Worm (Caenorhabditis elegans): ENCODE data around the gene nspb-3.

The nspb-3 gene

DNA sequence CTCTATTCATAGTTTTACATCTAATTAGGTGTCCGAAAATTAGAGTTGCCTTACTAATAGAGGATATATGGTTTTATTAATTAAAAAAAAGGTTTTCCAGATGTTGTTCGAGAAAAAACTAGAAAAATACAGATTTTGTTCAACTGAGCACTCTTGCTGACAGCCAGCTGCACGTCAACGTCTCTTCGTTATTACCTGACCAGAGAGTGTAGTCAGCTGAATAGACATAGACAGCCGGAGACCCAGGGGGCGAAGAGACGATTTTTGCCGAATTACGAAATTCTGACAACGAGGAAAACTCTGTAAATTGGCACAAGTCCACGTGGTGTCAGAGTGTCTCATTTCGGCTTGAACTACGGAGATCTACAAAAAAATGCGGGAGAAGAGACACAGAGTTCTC lies 23.8 kb upstream of the nspb-3 start (continued):
- TF ChIP-seq lsy-2 (tag; optimal IDR thresholded peaks at IDR 0.05): peak in 1 of 2 experiments; percentile 18
- no peak for TF ChIP-seq lin-11 (tag; optimal IDR thresholded peaks at IDR 0.05)
- TF ChIP-seq mab-5 (tag; optimal IDR thresholded peaks at IDR 0.05): no peak
- TF ChIP-seq sma-3 (GFP tag; optimal IDR thresholded peaks at IDR 0.05): no peak
- TF ChIP-seq Y55F3AM.14 (GFP tag; optimal IDR thresholded peaks at IDR 0.05): no peak
- TF ChIP-seq nhr-21 (tag; optimal IDR thresholded peaks at IDR 0.05): no peak
- TF ChIP-seq elt-3 (tag; optimal IDR thresholded peaks at IDR 0.05): no peak
- peak; percentile 22 for TF ChIP-seq fos-1 (tag; optimal IDR thresholded peaks at IDR 0.05)

DNA sequence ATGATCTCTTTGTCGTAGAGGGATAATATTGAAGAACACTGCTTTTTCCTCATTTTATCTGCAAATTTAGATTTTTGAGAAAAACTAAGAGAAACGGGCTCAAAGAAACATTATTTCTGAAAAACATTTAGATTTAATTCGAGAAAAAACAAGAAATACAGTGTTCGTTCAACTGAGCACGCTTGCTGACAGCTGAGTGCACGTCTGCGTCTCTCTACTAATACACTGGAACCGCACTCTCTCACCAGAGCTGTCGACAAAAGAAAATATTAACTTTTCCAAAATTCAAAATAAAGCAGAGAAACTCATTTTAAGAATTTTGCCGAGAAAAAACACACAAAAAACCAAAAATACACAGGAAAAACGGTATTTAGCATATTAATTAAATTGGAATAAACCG lies 18.5 kb upstream of the nspb-3 start, which contains the start of gene drh-1:
Gene drh-1, minus strand, starts transcription at position 58 of the 400 bp plus-strand sequence.
- no peak for TF ChIP-seq skn-1 (tag; optimal IDR thresholded peaks at IDR 0.05)
- TF ChIP-seq C34F6.9 (tag; optimal IDR thresholded peaks at IDR 0.05): peak; percentile 51
- TF ChIP-seq lsy-2 (tag; optimal IDR thresholded peaks at IDR 0.05): peak in 1 of 2 experiments; percentile 64
- TF ChIP-seq unc-62 (GFP tag; optimal IDR thresholded peaks at IDR 0.05): no peak
- TF ChIP-seq unc-55 (GFP tag; optimal IDR thresholded peaks at IDR 0.05): no peak

DNA sequence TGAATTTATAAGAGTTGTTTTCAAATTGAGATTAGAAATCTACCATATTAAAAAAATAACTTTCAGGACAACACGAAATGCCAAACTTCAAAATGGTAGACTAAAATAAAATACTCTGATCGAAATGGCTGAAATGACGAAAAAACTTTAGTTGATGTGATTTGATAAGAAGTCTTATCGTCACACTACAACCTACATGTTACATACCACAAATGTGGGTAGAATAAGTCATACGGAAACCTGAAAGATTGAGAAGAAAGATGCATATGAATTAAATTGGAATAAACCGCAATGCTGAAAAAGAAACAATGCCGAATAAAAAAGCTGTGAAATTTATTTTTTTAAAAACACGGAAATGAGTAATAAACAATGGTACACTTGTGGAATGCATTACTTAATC lies 12.3 kb upstream of the nspb-3 start:
- peak; percentile 18 for TF ChIP-seq fos-1 (tag; optimal IDR thresholded peaks at IDR 0.05)
- no peak for TF ChIP-seq R02D3.7 (tag; optimal IDR thresholded peaks at IDR 0.05)

DNA sequence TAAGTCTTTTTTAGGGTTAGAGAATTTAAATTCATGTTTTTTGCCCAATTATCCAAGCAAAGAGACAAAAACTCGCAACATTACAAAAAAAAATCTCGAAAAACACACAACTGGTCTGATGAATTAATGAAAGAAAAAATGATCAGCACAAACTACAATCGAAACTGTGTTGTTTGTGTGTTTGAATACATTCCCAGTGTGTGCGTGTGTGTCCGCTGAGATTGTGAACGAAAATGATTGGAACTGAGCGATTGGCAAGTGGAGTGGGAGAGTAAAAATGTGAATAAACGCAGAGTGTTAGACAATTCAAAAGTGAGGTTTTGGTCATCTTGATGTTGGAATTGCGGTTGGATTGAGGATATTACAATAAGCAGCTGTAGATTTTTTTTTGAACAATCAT lies 11.8 kb upstream of the nspb-3 start:
- peak; percentile 17 for TF ChIP-seq nhr-25 (tag; optimal IDR thresholded peaks at IDR 0.05)
- TF ChIP-seq C34F6.9 (tag; optimal IDR thresholded peaks at IDR 0.05): peak; percentile 10
- TF ChIP-seq gmeb-1 (tag; optimal IDR thresholded peaks at IDR 0.05): no peak

DNA sequence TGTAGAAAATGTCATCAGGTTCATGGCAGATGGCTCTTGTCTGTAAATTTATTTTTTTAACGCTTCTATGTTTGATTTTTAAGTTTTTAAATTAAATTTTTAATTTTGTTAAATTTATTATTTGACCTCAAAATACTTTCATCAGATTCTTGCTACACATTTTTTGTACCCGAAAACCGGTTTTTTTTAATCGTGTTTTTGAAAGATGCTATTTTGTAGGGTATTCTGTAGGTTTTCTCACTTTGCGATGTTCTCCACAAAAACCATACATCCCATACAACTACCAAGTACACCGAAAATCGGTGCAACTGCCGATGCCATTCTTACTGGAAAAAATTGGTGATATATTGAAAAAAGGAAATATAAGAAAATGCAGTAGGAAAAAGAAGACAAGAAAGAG lies 11.1 kb upstream of the nspb-3 start, which contains the start of gene nstp-2:
Gene nstp-2, minus strand, starts transcription at position 326 of the 400 bp plus-strand sequence.
- no peak for TF ChIP-seq gmeb-1 (tag; optimal IDR thresholded peaks at IDR 0.05)

DNA sequence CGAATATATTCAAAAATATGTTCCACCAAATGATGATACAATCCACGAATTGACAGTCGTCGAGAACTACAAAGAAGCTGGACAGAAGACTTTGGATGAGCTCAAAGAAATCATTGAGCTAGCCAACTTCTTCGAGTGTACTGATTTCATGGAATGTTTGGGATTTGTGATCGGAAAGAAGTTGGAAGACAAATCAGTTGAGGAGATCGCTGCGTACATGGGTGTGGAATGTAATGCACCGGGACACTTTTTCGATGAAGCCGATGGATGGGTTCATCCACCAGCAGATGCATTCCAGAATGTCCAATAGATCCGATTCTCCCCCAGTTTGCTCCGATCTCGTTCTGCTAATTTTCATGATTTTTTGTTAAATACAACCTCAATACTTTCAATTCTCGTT lies 8.8 kb upstream of the nspb-3 start:
- TF ChIP-seq ama-1 (optimal IDR thresholded peaks at IDR 0.05): no peak
- TF ChIP-seq nhr-77 (tag; optimal IDR thresholded peaks at IDR 0.05): no peak
- TF ChIP-seq sma-9 (GFP tag; optimal IDR thresholded peaks at IDR 0.05): peak; percentile 15
- no peak for TF ChIP-seq sma-9 (tag; optimal IDR thresholded peaks at IDR 0.05)
- TF ChIP-seq alr-1 (tag; optimal IDR thresholded peaks at IDR 0.05): no peak
- TF ChIP-seq nhr-21 (tag; optimal IDR thresholded peaks at IDR 0.05): no peak
- no peak for TF ChIP-seq sem-4 (tag; optimal IDR thresholded peaks at IDR 0.05)
- no peak for TF ChIP-seq ztf-11 (tag; optimal IDR thresholded peaks at IDR 0.05)
- TF ChIP-seq sma-3 (GFP tag; optimal IDR thresholded peaks at IDR 0.05): no peak
- TF ChIP-seq C34F6.9 (tag; optimal IDR thresholded peaks at IDR 0.05): no peak

DNA sequence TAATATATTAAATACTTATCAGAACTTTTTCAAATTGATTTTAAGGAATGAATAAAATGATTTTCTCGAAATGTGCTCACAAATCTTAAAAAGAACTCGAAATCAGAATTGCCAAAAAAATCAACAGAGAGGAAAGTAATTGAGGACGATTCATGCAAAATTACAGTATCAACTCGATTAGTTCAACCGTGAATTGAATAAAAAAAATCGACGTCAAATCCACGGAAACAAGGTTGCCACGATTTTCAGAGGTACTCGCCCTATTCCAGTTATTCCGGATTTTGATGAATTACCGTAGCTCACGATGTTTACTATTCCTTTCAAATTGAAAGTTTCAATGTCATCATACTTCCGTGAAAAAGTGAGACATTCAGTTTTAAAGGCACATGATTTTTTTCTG lies 7.6 kb upstream of the nspb-3 start, which contains the start of gene F15B10.3:
Gene F15B10.3, plus strand, starts transcription at position 301 of the 400 bp plus-strand sequence.
- no peak for TF ChIP-seq snpc-4 (tag; optimal IDR thresholded peaks at IDR 0.05)
- TF ChIP-seq mbf-1 (tag; optimal IDR thresholded peaks at IDR 0.05): no peak
- TF ChIP-seq nhr-21 (tag; optimal IDR thresholded peaks at IDR 0.05): no peak
- TF ChIP-seq ztf-4 (tag; optimal IDR thresholded peaks at IDR 0.05): no peak

DNA sequence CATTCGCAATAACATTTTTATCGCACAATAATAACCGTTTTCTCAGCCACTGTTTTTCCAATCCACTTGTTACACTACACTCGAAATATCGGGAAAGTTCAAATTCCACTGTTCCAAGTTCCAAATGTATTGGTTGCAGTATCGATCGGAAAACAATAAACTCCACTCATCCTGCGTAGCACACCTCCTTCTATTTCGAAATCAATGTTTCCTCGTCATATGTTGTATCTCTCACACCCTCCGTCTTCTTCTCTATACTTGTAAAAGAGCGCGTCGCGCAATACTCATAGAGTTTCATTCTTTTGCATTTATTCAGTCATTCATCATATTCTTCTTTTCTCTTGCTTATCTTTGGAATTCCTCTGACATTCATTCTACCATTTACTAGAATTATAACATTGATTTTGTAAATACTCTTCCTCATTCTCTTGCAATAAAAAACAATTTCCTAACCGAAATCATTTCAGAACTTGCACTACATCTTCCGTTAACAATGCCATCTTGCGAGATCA lies 6.5 kb upstream of the nspb-3 start, which contains the start of gene sup-36:
Gene sup-36, plus strand, starts transcription at position 462 of the 512 bp plus-strand sequence.
- TF ChIP-seq fos-1 (tag; optimal IDR thresholded peaks at IDR 0.05): peak; percentile 47
- no peak for TF ChIP-seq ama-1 (optimal IDR thresholded peaks at IDR 0.05)
- TF ChIP-seq nhr-237 (tag; optimal IDR thresholded peaks at IDR 0.05): no peak
- TF ChIP-seq unc-55 (GFP tag; optimal IDR thresholded peaks at IDR 0.05): peak; percentile 74
- peak; percentile 18 for TF ChIP-seq sma-9 (GFP tag; optimal IDR thresholded peaks at IDR 0.05)
- TF ChIP-seq sma-9 (tag; optimal IDR thresholded peaks at IDR 0.05): no peak
- TF ChIP-seq C34F6.9 (tag; optimal IDR thresholded peaks at IDR 0.05): peak; percentile 51
- peak; percentile 12 for TF ChIP-seq crh-2 (tag; optimal IDR thresholded peaks at IDR 0.05)
- peak; percentile 62 for TF ChIP-seq nhr-129 (tag; optimal IDR thresholded peaks at IDR 0.05)

Measured in whole organism, L2 larva.